Worm (Caenorhabditis elegans): Measurements from ENCODE around the gene cutc-1.

Gene cutc-1

ce11 chrIII:8370188-8370587 is 33.2 kb downstream of the cutc-1 start:
- TF ChIP-seq sem-2 (GFP tag; optimal IDR thresholded peaks at IDR 0.05) = no peak
- no peak for TF ChIP-seq unc-120 (tag; optimal IDR thresholded peaks at IDR 0.05; ENCODE audit: poor library complexity, severe bottlenecking)

ce11 chrIII:8369172-8369571 is 34.2 kb downstream of the cutc-1 start:
- no peak for TF ChIP-seq unc-62 (GFP tag; optimal IDR thresholded peaks at IDR 0.05)
- no peak for TF ChIP-seq nhr-12 (tag; optimal IDR thresholded peaks at IDR 0.05)
- TF ChIP-seq lsy-2 (tag; optimal IDR thresholded peaks at IDR 0.05) = no peak
- no peak for TF ChIP-seq mls-2 (tag; optimal IDR thresholded peaks at IDR 0.05)
- TF ChIP-seq zip-8 (tag; optimal IDR thresholded peaks at IDR 0.05) = peak; percentile 92

ce11 chrIII:8368619-8369018 is 34.8 kb downstream of the cutc-1 start, which contains the start of gene R05D3.9:
TSS of gene R05D3.9 (minus strand) at chrIII:8368719.
- TF ChIP-seq ces-1 (GFP tag; optimal IDR thresholded peaks at IDR 0.05) (no peak), mab-5 (tag; optimal IDR thresholded peaks at IDR 0.05) (no peak), ceh-43 (GFP tag; optimal IDR thresholded peaks at IDR 0.05) (no peak), tbx-8 (GFP tag; optimal IDR thresholded peaks at IDR 0.05) (no peak), drap-1 (GFP tag; optimal IDR thresholded peaks at IDR 0.05) (no peak), blmp-1 (tag; optimal IDR thresholded peaks at IDR 0.05) (no peak)

- no peak for TF ChIP-seq unc-62 (GFP tag; optimal IDR thresholded peaks at IDR 0.05)
- TF ChIP-seq nhr-76 (tag; optimal IDR thresholded peaks at IDR 0.05) = no peak
- TF ChIP-seq M03D4.4 (tag; optimal IDR thresholded peaks at IDR 0.05) = no peak
- no peak for TF ChIP-seq lsy-2 (tag; optimal IDR thresholded peaks at IDR 0.05)
- TF ChIP-seq elt-3 (tag; optimal IDR thresholded peaks at IDR 0.05) = no peak
- no peak for TF ChIP-seq mep-1 (tag; optimal IDR thresholded peaks at IDR 0.05)
- TF ChIP-seq ceh-83 (GFP tag; optimal IDR thresholded peaks at IDR 0.05) = no peak
- TF ChIP-seq pha-4 (tag; optimal IDR thresholded peaks at IDR 0.05) = no peak
- TF ChIP-seq ham-2 (GFP tag; optimal IDR thresholded peaks at IDR 0.05) = no peak
- TF ChIP-seq nhr-2 (tag; optimal IDR thresholded peaks at IDR 0.05) = no peak
- TF ChIP-seq ceh-43 (GFP tag; optimal IDR thresholded peaks at IDR 0.05) = no peak
- TF ChIP-seq ztf-11 (tag; optimal IDR thresholded peaks at IDR 0.05) = no peak
- no peak for TF ChIP-seq mab-5 (tag; optimal IDR thresholded peaks at IDR 0.05)
- no peak for TF ChIP-seq nhr-28 (tag; optimal IDR thresholded peaks at IDR 0.05)
- no peak for TF ChIP-seq snpc-4 (tag; optimal IDR thresholded peaks at IDR 0.05)
- TF ChIP-seq sem-2 (GFP tag; optimal IDR thresholded peaks at IDR 0.05) = no peak
Observed at ce11 chrIII:8363253-8364061, 40.0 kb downstream of the cutc-1 start, which contains the start of gene R05D3.3. TSS of gene R05D3.3 (plus strand) at chrIII:8364011.

ce11 chrIII:8358213-8358672 is 45.2 kb downstream of the cutc-1 start, which contains the start of the genes R05D3.8 and rfp-1:
TSS of gene R05D3.8 (minus strand) at chrIII:8358327.
TSS of gene rfp-1 (plus strand) at chrIII:8358622.
- TF ChIP-seq drap-1 (GFP tag; optimal IDR thresholded peaks at IDR 0.05) (no peak), nhr-76 (tag; optimal IDR thresholded peaks at IDR 0.05) (no peak), unc-62 (GFP tag; optimal IDR thresholded peaks at IDR 0.05) (peak; percentile 51), cnd-1 (tag; optimal IDR thresholded peaks at IDR 0.05) (no peak), hlh-1 (tag; optimal IDR thresholded peaks at IDR 0.05) (peak; percentile 43), unc-120 (tag; optimal IDR thresholded peaks at IDR 0.05; ENCODE audit: poor library complexity, severe bottlenecking) (peak; percentile 50), tbx-8 (GFP tag; optimal IDR thresholded peaks at IDR 0.05) (no peak), ces-1 (GFP tag; optimal IDR thresholded peaks at IDR 0.05) (peak; percentile 65), nhr-28 (tag; optimal IDR thresholded peaks at IDR 0.05) (peak; percentile 13), mep-1 (tag; optimal IDR thresholded peaks at IDR 0.05) (peak; percentile 83), nhr-237 (tag; optimal IDR thresholded peaks at IDR 0.05) (peak; percentile 75), sem-2 (GFP tag; optimal IDR thresholded peaks at IDR 0.05) (no peak), ceh-39 (tag; optimal IDR thresholded peaks at IDR 0.05) (peak; percentile 59), lsy-2 (tag; optimal IDR thresholded peaks at IDR 0.05) (peak; percentile 96), nhr-2 (tag; optimal IDR thresholded peaks at IDR 0.05) (peak; percentile 23), nhr-12 (tag; optimal IDR thresholded peaks at IDR 0.05) (peak; percentile 11), zip-8 (tag; optimal IDR thresholded peaks at IDR 0.05) (no peak), unc-39 (tag; optimal IDR thresholded peaks at IDR 0.05) (no peak), ztf-11 (tag; optimal IDR thresholded peaks at IDR 0.05) (no peak), pha-4 (tag; optimal IDR thresholded peaks at IDR 0.05) (peak; percentile 51)

Measured in whole organism, mixed stage, embryonic.